Worm (Caenorhabditis elegans): ENCODE results near the gene K02G10.5.
A peak's percentile ranks its signal among the peaks of the same experiment; 100 is the strongest.

K02G10.5 gene

DNA sequence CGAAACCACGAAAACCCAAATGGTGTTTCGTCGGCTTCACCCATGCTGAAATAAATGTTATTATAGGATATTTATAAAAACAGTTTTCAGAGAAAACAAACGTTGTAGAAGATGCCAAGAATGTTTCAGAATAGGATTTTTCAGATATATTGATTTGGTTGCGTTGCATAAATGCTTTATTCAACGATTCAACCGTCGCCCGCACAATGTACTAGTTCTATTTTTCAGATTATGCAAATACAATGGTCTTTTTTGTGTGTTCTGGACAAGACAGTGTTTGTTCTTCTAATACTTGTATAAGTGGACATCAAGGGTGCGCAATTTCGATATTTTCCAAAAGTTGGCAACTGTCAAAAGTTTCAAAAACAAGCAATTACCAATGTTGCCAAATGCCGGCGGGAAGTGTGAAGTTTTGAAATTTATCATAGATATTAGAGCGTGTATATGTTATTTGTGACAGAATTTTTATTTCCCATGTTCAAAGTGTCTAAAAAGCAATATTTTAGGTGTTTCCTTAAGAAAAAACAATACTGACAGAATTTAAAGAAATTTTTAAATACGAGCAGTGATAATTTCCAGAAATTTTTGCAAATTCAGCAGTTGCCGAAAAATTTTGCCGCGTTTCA, at the start of gene K02G10.5:
Gene K02G10.5, minus strand, starts transcription at position 51 of the 626 bp plus-strand sequence.
- TF ChIP-seq dao-5 (tag; optimal IDR thresholded peaks at IDR 0.05) (no peak), him-1 (tag; optimal IDR thresholded peaks at IDR 0.05) (no peak), W03F9.2 (tag; optimal IDR thresholded peaks at IDR 0.05) (no peak)

DNA sequence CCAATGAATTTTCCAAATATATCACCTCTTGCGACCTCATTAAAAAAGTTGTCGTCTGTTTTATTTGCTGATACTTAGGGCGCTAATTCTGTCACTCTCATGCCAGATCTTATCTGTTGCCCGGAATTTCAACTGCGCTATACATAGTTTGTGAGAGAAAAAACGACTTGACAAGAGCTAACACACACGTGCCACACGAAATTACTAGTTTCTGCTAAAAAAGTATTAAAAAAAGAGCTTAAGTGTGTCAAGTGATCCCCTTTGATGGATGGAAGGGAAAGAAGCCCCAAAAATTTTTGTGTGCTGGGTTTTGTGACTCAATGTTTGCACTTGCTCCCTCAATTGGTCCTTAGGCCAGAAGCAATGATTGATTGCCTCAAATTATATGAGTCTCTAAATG, 49.6 kb upstream of the K02G10.5 start:
- TF ChIP-seq him-1 (tag; optimal IDR thresholded peaks at IDR 0.05) (no peak), W03F9.2 (tag; optimal IDR thresholded peaks at IDR 0.05) (no peak), dao-5 (tag; optimal IDR thresholded peaks at IDR 0.05) (no peak)

DNA sequence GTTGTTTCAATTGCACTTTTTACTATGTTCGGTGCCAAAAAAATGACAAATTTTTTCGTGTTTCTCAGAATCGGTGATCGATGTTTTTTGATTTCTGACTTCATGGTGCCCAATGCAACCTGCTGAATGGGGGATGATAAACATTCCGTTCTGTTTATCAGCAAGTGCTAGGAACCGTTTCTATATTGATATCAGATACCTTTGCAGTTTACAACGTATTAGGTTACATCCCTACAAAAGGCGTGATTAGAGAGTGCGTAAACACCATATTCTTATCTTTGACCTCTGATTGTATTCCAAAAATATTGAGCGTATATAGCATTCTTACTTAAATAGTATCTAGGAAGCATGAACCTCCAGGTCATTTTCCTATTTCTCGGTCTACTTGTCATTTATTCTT, 41.8 kb upstream of the K02G10.5 start, which contains the start of gene aman-1:
Gene aman-1, plus strand, starts transcription at position 344 of the 400 bp plus-strand sequence.
- TF ChIP-seq dao-5 (tag; optimal IDR thresholded peaks at IDR 0.05) (no peak), him-1 (tag; optimal IDR thresholded peaks at IDR 0.05) (no peak), W03F9.2 (tag; optimal IDR thresholded peaks at IDR 0.05) (no peak)

DNA sequence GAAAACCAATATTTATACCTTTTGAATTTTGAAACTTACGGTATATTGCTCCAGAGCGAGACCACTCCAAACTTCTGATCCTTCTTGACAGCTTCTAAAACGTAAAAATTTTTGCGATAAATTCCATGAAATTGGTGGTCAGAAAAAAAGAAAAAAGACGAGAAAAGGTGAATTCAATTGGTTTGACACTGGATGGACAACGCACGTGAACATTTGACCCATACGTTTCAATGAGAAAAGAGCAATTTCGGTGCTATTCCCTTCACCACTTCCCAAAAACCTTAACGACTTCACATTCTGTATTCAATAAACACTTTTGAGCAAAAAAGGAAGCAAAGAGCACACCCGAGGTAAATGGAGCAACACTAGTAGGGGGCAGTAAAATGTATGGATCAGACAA, 36.4 kb upstream of the K02G10.5 start, which contains the start of gene acc-3:
Gene acc-3, minus strand, starts transcription at position 101 of the 400 bp plus-strand sequence.
- TF ChIP-seq W03F9.2 (tag; optimal IDR thresholded peaks at IDR 0.05) (no peak), dao-5 (tag; optimal IDR thresholded peaks at IDR 0.05) (no peak), him-1 (tag; optimal IDR thresholded peaks at IDR 0.05) (no peak)

DNA sequence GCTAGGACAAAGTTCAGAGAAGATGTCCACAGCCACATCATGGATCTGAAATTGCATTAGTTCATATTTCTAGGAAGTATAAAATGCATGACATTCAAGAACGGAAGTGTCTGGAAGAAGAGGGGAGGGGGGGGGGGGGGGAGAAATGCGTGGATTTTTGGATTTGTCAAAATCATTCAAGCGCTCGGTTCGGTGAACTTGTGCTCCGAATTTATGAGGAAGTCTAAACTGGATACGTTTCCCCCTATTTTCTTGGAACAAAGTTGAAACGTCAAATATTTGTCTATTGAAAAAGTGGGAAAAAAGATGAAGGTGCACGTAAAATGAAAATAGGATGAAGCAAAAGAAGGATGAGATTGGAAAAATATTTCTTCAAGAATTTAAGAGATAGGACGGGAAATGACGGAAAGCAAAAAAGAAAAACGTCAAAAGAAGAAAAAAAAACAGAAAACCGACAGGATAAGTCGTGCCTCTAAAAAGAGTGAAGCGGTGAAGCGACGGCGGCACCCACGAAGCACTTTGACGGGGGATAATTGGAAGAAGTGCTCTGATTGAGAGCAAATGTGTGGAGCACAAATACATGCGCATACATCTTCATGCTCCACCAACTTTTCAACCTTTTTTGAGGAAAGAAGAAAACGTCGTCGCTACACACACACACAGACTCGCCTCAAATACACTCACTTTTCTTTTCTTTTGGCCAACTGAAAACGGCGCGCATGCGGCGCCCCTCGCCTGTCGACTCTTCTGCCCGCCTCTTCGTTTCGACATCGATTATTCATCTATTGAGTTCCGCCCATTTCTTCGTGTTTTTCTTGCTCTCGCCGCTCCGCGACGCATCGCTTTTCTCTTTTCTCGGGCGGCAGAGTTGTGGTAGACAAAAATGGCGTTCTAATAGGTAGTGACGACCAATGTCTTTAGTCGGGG, 29.9 kb upstream of the K02G10.5 start, which contains the start of gene F55D10.4:
Gene F55D10.4, minus strand, starts transcription at position 51 of the 927 bp plus-strand sequence.
- TF ChIP-seq W03F9.2 (tag; optimal IDR thresholded peaks at IDR 0.05): no peak
- TF ChIP-seq him-1 (tag; optimal IDR thresholded peaks at IDR 0.05): peak; percentile 49

DNA sequence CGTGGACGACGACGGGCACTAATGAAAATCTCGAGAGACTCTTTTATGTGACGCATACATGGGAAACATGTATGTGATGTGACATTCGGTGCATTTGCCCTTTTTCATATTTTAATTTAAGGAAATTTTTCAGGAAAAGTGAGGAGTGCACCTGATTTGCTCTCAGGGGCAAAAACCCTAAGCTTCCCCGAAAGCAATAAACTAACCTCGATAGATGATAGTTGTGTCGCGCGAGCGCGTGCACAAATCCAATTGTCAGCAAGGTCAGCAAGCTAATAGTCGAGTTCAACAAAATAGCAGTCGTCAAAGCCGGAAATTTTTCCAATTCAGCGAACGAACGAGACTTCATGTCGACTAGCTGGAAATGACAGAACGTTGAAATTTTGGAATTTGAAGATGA, 27.1 kb upstream of the K02G10.5 start:
- TF ChIP-seq him-1 (tag; optimal IDR thresholded peaks at IDR 0.05) (no peak), dao-5 (tag; optimal IDR thresholded peaks at IDR 0.05) (no peak), W03F9.2 (tag; optimal IDR thresholded peaks at IDR 0.05) (no peak)

DNA sequence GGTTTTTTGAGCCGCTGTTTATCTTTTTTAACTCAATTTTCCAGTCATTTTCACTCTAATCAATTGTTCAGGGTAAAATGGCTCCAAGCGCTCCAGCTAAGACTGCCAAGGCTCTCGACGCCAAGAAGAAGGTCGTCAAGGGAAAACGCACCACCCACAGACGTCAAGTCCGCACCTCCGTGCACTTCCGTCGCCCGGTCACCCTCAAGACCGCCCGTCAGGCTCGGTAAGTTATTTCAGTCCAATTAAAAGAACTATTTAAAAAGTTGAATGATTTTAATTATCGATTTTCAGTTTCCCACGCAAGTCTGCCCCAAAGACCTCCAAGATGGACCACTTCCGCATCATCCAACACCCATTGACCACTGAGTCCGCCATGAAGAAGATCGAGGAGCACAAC, 24.1 kb upstream of the K02G10.5 start, which contains the start of gene rpl-25.1:
Gene rpl-25.1, plus strand, starts transcription at position 72 of the 400 bp plus-strand sequence.
- TF ChIP-seq W03F9.2 (tag; optimal IDR thresholded peaks at IDR 0.05) (no peak), him-1 (tag; optimal IDR thresholded peaks at IDR 0.05) (no peak), dao-5 (tag; optimal IDR thresholded peaks at IDR 0.05) (no peak)

DNA sequence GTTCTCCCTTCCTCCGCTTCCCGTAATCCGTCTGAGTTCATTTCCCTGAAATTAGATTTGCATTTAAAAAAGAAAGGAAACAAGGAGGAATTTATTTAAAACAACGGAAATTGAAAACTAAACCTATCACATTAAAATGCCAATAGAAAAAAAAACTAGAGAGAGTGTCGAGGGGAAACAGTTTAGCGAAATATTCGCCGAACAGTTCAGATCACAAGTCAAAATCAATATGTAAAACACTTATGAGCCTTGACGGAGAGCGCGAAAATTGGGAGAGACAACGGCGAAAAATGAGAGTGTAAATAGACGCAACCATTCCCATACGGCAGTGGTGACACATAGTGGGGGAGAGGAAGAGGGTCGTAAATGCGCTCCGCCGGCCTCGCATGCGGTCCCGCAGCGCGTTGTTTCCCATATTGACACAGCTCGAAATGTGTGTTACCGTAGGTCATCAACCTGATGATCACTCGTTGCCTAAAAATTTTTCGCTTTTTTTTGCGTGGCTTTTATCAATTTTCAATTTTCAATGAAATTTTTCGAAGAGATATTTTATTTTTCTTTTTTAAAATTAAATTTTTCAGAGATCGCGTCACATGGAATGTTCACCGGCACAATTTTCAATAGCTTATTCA, 20.8 kb upstream of the K02G10.5 start, which contains the start of the genes dnj-14 and glit-1:
Gene dnj-14, minus strand, starts transcription at position 51 of the 632 bp plus-strand sequence.
Gene glit-1, plus strand, starts transcription at position 582 of the 632 bp plus-strand sequence.
- TF ChIP-seq dao-5 (tag; optimal IDR thresholded peaks at IDR 0.05) (peak; percentile 19), W03F9.2 (tag; optimal IDR thresholded peaks at IDR 0.05) (peak; percentile 73), him-1 (tag; optimal IDR thresholded peaks at IDR 0.05) (peak; percentile 74)

DNA sequence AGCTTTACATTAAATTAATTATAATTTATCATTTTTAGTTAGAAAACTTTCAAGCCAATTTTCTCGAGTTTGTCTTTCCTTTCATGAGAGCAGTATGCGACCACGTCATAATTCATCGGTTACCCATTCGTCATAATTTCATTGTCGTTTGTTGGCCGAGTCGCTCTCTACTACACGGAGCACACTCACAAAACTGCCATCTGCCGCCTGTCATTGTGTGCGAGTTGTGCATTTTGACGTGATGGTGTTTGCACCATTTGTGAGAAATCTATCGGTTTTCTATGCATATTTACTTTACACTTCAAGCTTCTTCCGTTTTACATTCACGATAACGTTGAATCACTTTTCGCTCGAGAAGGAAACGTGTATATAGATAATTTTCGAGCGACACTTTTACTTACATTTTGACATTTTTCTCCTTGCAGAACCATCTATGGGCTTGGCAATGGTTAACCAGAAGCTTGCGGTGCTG, 15.8 kb upstream of the K02G10.5 start, which contains the start of gene dhhc-10:
Gene dhhc-10, plus strand, starts transcription at position 422 of the 472 bp plus-strand sequence.
- TF ChIP-seq dao-5 (tag; optimal IDR thresholded peaks at IDR 0.05) (no peak), W03F9.2 (tag; optimal IDR thresholded peaks at IDR 0.05) (peak; percentile 11)

DNA sequence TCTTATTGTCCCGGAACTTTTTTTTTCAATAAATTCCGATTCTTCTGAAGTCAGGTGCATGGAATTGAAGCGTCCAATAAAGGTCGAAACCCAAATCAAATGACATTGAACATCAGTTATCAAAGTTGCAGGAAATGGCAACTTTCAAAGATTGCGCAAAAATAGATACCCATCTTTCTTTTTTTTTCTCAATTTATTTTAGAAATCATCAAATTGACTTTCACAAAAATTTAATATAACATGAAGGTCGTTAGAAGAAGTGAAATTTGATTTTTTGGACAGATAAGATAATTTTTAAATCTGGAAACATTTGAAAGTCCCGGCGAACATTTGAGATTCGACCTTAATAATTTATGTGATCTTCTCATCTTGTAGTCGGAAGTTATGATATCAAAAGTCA, 14.7 kb upstream of the K02G10.5 start:
- TF ChIP-seq W03F9.2 (tag; optimal IDR thresholded peaks at IDR 0.05): no peak
- TF ChIP-seq him-1 (tag; optimal IDR thresholded peaks at IDR 0.05): no peak
- TF ChIP-seq dao-5 (tag; optimal IDR thresholded peaks at IDR 0.05): no peak

DNA sequence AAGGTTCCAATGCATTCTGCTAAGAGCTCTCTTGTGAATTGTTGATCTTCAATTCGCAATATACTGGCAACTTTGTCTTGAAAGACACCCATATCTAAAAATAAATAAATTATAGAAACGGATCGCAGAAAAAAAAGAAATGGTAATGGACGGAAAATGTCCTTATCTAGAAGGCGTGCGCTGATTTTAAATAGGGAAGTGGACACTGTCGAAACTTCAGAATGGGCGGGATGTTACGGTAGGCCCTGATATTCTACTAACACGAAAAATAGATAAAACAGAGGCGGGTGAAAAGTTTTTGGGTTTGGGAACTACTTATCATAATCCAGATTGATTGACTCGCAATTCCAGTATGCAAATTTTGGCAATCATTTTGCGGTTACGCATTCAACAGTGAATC, 13.9 kb upstream of the K02G10.5 start, which contains the start of gene aqp-8:
Gene aqp-8, minus strand, starts transcription at position 101 of the 400 bp plus-strand sequence.
- TF ChIP-seq W03F9.2 (tag; optimal IDR thresholded peaks at IDR 0.05) (no peak), him-1 (tag; optimal IDR thresholded peaks at IDR 0.05) (no peak), dao-5 (tag; optimal IDR thresholded peaks at IDR 0.05) (no peak)

DNA sequence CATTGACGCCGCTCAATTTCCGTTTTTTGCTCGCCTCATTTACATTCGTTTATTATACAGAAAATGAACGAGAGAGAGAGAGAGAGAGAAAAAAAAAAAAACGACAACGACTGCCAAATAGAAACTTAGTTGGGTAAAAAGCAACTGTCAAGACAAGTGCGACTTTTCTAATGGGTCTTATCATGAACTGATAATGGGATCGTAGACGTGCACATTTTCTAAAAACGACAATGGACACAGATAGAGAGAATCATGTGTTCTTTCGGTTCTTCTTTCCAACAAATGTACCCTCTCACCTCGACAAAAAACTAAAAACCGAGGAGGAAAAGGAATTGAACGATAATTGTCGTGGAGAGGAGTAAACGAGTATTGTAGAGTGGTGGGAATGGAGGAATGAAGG, 9.1 kb upstream of the K02G10.5 start:
- no peak for TF ChIP-seq dao-5 (tag; optimal IDR thresholded peaks at IDR 0.05)
- no peak for TF ChIP-seq W03F9.2 (tag; optimal IDR thresholded peaks at IDR 0.05)
- no peak for TF ChIP-seq him-1 (tag; optimal IDR thresholded peaks at IDR 0.05)

DNA sequence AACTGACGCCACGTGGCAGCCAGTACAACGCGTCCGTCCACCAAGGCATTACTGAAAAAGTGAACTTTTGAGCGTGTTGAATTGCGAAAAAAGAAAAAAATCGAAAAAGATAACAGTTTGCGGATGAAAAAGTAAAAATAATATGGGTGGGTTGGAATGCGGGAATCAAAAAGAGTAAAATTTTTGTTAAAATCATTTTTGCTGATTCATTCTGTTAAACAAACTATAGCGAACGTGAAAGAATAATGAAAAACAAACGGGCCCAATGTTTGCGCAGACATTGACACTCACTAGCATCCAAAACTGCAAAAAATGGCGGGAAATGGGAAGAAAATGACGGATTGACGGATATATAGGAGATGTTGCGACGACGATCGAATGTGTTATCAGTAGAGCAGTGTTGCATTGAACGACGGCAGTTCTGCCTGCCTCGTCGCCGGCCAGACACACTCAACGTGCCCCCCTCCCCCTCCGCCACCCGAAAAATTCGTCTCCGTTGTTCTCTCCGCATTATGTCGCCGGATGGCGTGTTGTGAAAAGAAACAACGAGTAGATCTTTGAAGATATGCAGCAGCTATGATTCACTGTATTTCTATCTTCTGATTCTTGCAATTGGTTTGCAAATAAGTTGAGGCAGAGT, 8.5 kb upstream of the K02G10.5 start, which contains the start of gene hyl-2:
Gene hyl-2, minus strand, starts transcription at position 51 of the 640 bp plus-strand sequence.
- no peak for TF ChIP-seq him-1 (tag; optimal IDR thresholded peaks at IDR 0.05)
- no peak for TF ChIP-seq dao-5 (tag; optimal IDR thresholded peaks at IDR 0.05)
- no peak for TF ChIP-seq W03F9.2 (tag; optimal IDR thresholded peaks at IDR 0.05)

Measured in whole organism, L4/young adult.